Worm (Caenorhabditis elegans) whole organism, L2 larva: ENCODE measurements around the gene spp-3.

Source experiments
- C34F6.9 ChIP-seq: fragments of 150-350 bp; optimal IDR thresholded peaks from 2 replicates; lab custom pipeline; 2014; ENCODE audit warnings: missing biosample characterization, missing genetic modification characterization
- F13H6.1 ChIP-seq: sonication (generic microtip); optimal IDR thresholded peaks from 2 replicates; lab custom pipeline; 2016; ENCODE audit warnings: missing genetic modification characterization, missing compliant biosample characterization
- R02D3.7 ChIP-seq: fragments of 150-350 bp; optimal IDR thresholded peaks from 2 replicates; lab custom pipeline; 2014; ENCODE audit warnings: missing biosample characterization, missing genetic modification characterization
- Y55F3AM.14 ChIP-seq: fragments of 200-800 bp; sonication (Bioruptor generic); optimal IDR thresholded peaks from 2 replicates; lab custom pipeline; 2018; ENCODE audit warnings: mild to moderate bottlenecking, missing genetic modification characterization, missing compliant biosample characterization
- ZK546.5 ChIP-seq: sonication (generic microtip); optimal IDR thresholded peaks from 2 replicates; lab custom pipeline; 2017; ENCODE audit warnings: missing biosample characterization, missing genetic modification characterization
- alr-1 ChIP-seq: fragments of 150-350 bp; optimal IDR thresholded peaks from 2 replicates; lab custom pipeline; 2014; ENCODE audit warnings: missing biosample characterization, missing genetic modification characterization
- aly-2 ChIP-seq: fragments of 150-350 bp; optimal IDR thresholded peaks from 2 replicates; lab custom pipeline; 2014; ENCODE audit warnings: missing biosample characterization, missing genetic modification characterization
- ama-1 ChIP-seq: fragments of 150-350 bp; optimal IDR thresholded peaks from 2 replicates; lab custom pipeline; 2018; ENCODE audit warnings: inconsistent platforms
- blmp-1 ChIP-seq: sonication (generic microtip); optimal IDR thresholded peaks from 2 replicates; lab custom pipeline; 2017; ENCODE audit warnings: missing genetic modification characterization, mild to moderate bottlenecking, missing compliant biosample characterization, antibody characterized with exemption, moderate library complexity; ENCODE audit not compliant: insufficient read depth
- ceh-16 ChIP-seq: fragments of 150-350 bp; optimal IDR thresholded peaks from 2 replicates; lab custom pipeline; 2014; ENCODE audit warnings: missing biosample characterization, missing genetic modification characterization
- ceh-82 ChIP-seq: fragments of 150-350 bp; optimal IDR thresholded peaks from 2 replicates; lab custom pipeline; 2014; ENCODE audit warnings: missing biosample characterization, missing genetic modification characterization
- crh-2 ChIP-seq: sonication (generic microtip); optimal IDR thresholded peaks from 2 replicates; lab custom pipeline; 2017; ENCODE audit warnings: missing biosample characterization, missing genetic modification characterization
- dmd-4 ChIP-seq: sonication (generic microtip); optimal IDR thresholded peaks from 2 replicates; lab custom pipeline; 2017; ENCODE audit warnings: missing biosample characterization, missing genetic modification characterization
- egl-27 ChIP-seq: sonication (generic microtip); optimal IDR thresholded peaks from 3 replicates; lab custom pipeline; 2017; ENCODE audit warnings: missing biosample characterization, missing genetic modification reagents, missing genetic modification characterization
- elt-1 ChIP-seq: fragments of 150-350 bp; optimal IDR thresholded peaks from 2 replicates; lab custom pipeline; 2014; ENCODE audit warnings: missing biosample characterization, missing genetic modification characterization
- elt-3 ChIP-seq: sonication (generic microtip); optimal IDR thresholded peaks from 2 replicates; lab custom pipeline; 2017; ENCODE audit warnings: missing biosample characterization, missing genetic modification characterization
- fos-1 ChIP-seq: fragments of 150-350 bp; optimal IDR thresholded peaks from 2 replicates; lab custom pipeline; 2014; ENCODE audit warnings: missing biosample characterization, missing genetic modification characterization
- gmeb-1 ChIP-seq: fragments of 150-350 bp; optimal IDR thresholded peaks from 2 replicates; lab custom pipeline; 2014; ENCODE audit warnings: missing biosample characterization, missing genetic modification characterization
- lin-11 ChIP-seq: fragments of 150-350 bp; sonication (generic microtip); optimal IDR thresholded peaks from 2 replicates; lab custom pipeline; 2014; ENCODE audit warnings: missing biosample characterization, missing genetic modification characterization, inconsistent platforms, mixed read lengths
- lin-13 ChIP-seq: fragments of 150-350 bp; optimal IDR thresholded peaks from 2 replicates; lab custom pipeline; 2014; ENCODE audit warnings: missing biosample characterization, missing genetic modification reagents, missing genetic modification characterization
- lin-39 ChIP-seq: fragments of 150-350 bp; optimal IDR thresholded peaks from 2 replicates; lab custom pipeline; 2014; ENCODE audit warnings: missing biosample characterization, missing genetic modification reagents, missing genetic modification characterization
- lsy-2 ChIP-seq, 2 experiments: fragments of 150-350 bp in 1 of 2; sonication (generic microtip) in 1 of 2; optimal IDR thresholded peaks; 2 replicates each; lab custom pipeline; 2014 to 2017; ENCODE audit warnings: missing biosample characterization in 2 of 2, missing genetic modification characterization in 2 of 2
- mab-5 ChIP-seq: fragments of 150-350 bp; optimal IDR thresholded peaks from 2 replicates; lab custom pipeline; 2014; ENCODE audit warnings: missing biosample characterization, missing genetic modification characterization
- mbf-1 ChIP-seq: sonication (generic microtip); optimal IDR thresholded peaks from 2 replicates; lab custom pipeline; 2017; ENCODE audit warnings: missing biosample characterization, missing genetic modification characterization
- mdl-1 ChIP-seq, 2 experiments: fragments of 150-350 bp in 1 of 2; sonication (generic microtip) in 1 of 2; optimal IDR thresholded peaks; 2 replicates each; lab custom pipeline; 2017; ENCODE audit warnings: missing biosample characterization in 2 of 2, missing genetic modification characterization in 2 of 2
- nhr-10 ChIP-seq: sonication (generic microtip); optimal IDR thresholded peaks from 2 replicates; lab custom pipeline; 2017; ENCODE audit warnings: missing biosample characterization, missing genetic modification characterization
- nhr-11 ChIP-seq: fragments of 150-350 bp; optimal IDR thresholded peaks from 2 replicates; lab custom pipeline; 2014; ENCODE audit warnings: missing biosample characterization, missing genetic modification characterization
- nhr-12 ChIP-seq: fragments of 150-350 bp; optimal IDR thresholded peaks from 2 replicates; lab custom pipeline; 2014; ENCODE audit warnings: missing biosample characterization, missing genetic modification characterization
- nhr-129 ChIP-seq: fragments of 150-350 bp; optimal IDR thresholded peaks from 2 replicates; lab custom pipeline; 2014; ENCODE audit warnings: missing biosample characterization, missing genetic modification characterization
- nhr-21 ChIP-seq: fragments of 150-350 bp; optimal IDR thresholded peaks from 2 replicates; lab custom pipeline; 2014; ENCODE audit warnings: missing biosample characterization, missing genetic modification characterization
- nhr-23 ChIP-seq: fragments of 150-350 bp; optimal IDR thresholded peaks from 2 replicates; lab custom pipeline; 2014; ENCODE audit warnings: missing biosample characterization, missing genetic modification reagents, missing genetic modification characterization
- nhr-237 ChIP-seq: fragments of 150-350 bp; optimal IDR thresholded peaks from 2 replicates; lab custom pipeline; 2014; ENCODE audit warnings: missing biosample characterization, missing genetic modification characterization
- nhr-25 ChIP-seq: fragments of 150-350 bp; sonication (generic microtip); optimal IDR thresholded peaks from 3 replicates; lab custom pipeline; 2014; ENCODE audit warnings: missing biosample characterization, missing genetic modification characterization
- nhr-6 ChIP-seq: fragments of 150-350 bp; optimal IDR thresholded peaks from 2 replicates; lab custom pipeline; 2014; ENCODE audit warnings: missing biosample characterization, missing genetic modification characterization
- nhr-77 ChIP-seq: fragments of 150-350 bp; optimal IDR thresholded peaks from 2 replicates; lab custom pipeline; 2014; ENCODE audit warnings: missing biosample characterization, missing genetic modification characterization
- peb-1 ChIP-seq: fragments of 150-350 bp; optimal IDR thresholded peaks from 2 replicates; lab custom pipeline; 2014; ENCODE audit warnings: missing biosample characterization, missing genetic modification characterization
- sem-4 ChIP-seq: fragments of 150-350 bp; optimal IDR thresholded peaks from 2 replicates; lab custom pipeline; 2014; ENCODE audit warnings: missing biosample characterization, missing genetic modification reagents, missing genetic modification characterization
- skn-1 ChIP-seq: sonication (generic microtip); optimal IDR thresholded peaks from 2 replicates; lab custom pipeline; 2017; ENCODE audit warnings: missing biosample characterization, missing genetic modification characterization
- sma-3 ChIP-seq: sonication (generic microtip); optimal IDR thresholded peaks from 2 replicates; lab custom pipeline; 2016; ENCODE audit warnings: missing genetic modification reagents, missing genetic modification characterization, missing compliant biosample characterization
- sma-9 ChIP-seq, 2 experiments: fragments of 150-350 bp in 1 of 2; sonication (generic microtip) in 1 of 2; optimal IDR thresholded peaks; 2 replicates each; lab custom pipeline; 2014 to 2016; ENCODE audit warnings: missing genetic modification characterization in 2 of 2, mild to moderate bottlenecking in 1 of 2, missing biosample characterization in 1 of 2, missing compliant biosample characterization in 1 of 2, missing genetic modification reagents in 1 of 2, moderate library complexity in 1 of 2
- snpc-4 ChIP-seq: fragments of 150-350 bp; optimal IDR thresholded peaks from 2 replicates; lab custom pipeline; 2014; ENCODE audit warnings: missing biosample characterization, missing genetic modification characterization
- unc-39 ChIP-seq: fragments of 150-350 bp; optimal IDR thresholded peaks from 2 replicates; lab custom pipeline; 2014; ENCODE audit warnings: missing biosample characterization, missing genetic modification characterization
- unc-55 ChIP-seq: fragments of 150-350 bp; sonication (generic microtip); optimal IDR thresholded peaks from 3 replicates; lab custom pipeline; 2014; ENCODE audit warnings: missing biosample characterization, missing genetic modification reagents, missing genetic modification characterization
- unc-62 ChIP-seq: fragments of 150-350 bp; optimal IDR thresholded peaks from 2 replicates; lab custom pipeline; 2014; ENCODE audit warnings: missing biosample characterization, missing genetic modification reagents, missing genetic modification characterization
- zag-1 ChIP-seq: fragments of 150-350 bp; optimal IDR thresholded peaks from 2 replicates; lab custom pipeline; 2014; ENCODE audit warnings: missing biosample characterization, missing genetic modification characterization
- ztf-1 ChIP-seq: fragments of 200-800 bp; sonication (Bioruptor generic); conservative IDR thresholded peaks from 2 replicates; pipeline ENCODE4 v1.3.6; 2022; ENCODE audit warnings: missing genetic modification characterization, missing compliant biosample characterization
- ztf-11 ChIP-seq: sonication (generic microtip); optimal IDR thresholded peaks from 2 replicates; lab custom pipeline; 2017; ENCODE audit warnings: missing biosample characterization, missing genetic modification characterization
- ztf-4 ChIP-seq: fragments of 150-350 bp; optimal IDR thresholded peaks from 2 replicates; lab custom pipeline; 2014; ENCODE audit warnings: missing biosample characterization, missing genetic modification characterization

spp-3 gene

ce11 chrX:7334302-7334724 is 19.2 kb upstream of the spp-3 start, which contains the start of gene epg-7:
TSS of gene epg-7 (plus strand) at chrX:7334714.
- TF ChIP-seq elt-3 (no peak), nhr-21 (tag; lab: Kevin White, UChicago) (peak; percentile 92), nhr-25 (peak; percentile 96), sma-9 (GFP tag; optimal IDR thresholded peaks at IDR 0.05; lab: Kevin White, UChicago) (peak; percentile 96), sma-9 (tag; optimal IDR thresholded peaks at IDR 0.05; lab: Kevin White, UChicago) (no peak), C34F6.9 (tag; lab: Kevin White, UChicago) (peak; percentile 99), ceh-16 (tag; lab: Kevin White, UChicago) (peak; percentile 76), aly-2 (tag; lab: Kevin White, UChicago) (no peak), dmd-4 (tag; lab: Kevin White, UChicago) (peak; percentile 43), nhr-11 (tag; lab: Kevin White, UChicago) (no peak), zag-1 (tag; lab: Kevin White, UChicago) (peak; percentile 73), blmp-1 (tag; lab: Kevin White, UChicago) (peak; percentile 58), ztf-11 (no peak), nhr-129 (peak; percentile 98), sma-3 (peak; percentile 94), F13H6.1 (tag; lab: Kevin White, UChicago) (peak; percentile 98), sem-4 (tag; lab: Kevin White, UChicago) (peak; percentile 94), R02D3.7 (no peak), mbf-1 (tag; lab: Kevin White, UChicago) (no peak), Y55F3AM.14 (GFP tag; lab: Kevin White, UChicago) (peak; percentile 84), crh-2 (tag; lab: Kevin White, UChicago) (peak; percentile 97), nhr-6 (tag; lab: Kevin White, UChicago) (peak; percentile 87), mab-5 (peak; percentile 93), nhr-12 (tag; lab: Kevin White, UChicago) (no peak), alr-1 (tag; lab: Kevin White, UChicago) (no peak), unc-62 (peak; percentile 70), fos-1 (peak; percentile 96), elt-1 (no peak), nhr-23 (tag; lab: Kevin White, UChicago) (no peak), nhr-77 (tag; lab: Kevin White, UChicago) (peak; percentile 67), ztf-1 (GFP tag; lab: Robert Waterston, UW) (no peak), mdl-1 (tag; optimal IDR thresholded peaks at IDR 0.05; lab: Kevin White, UChicago) (peak; percentile 74 to 95), lin-13 (GFP tag; lab: Kevin White, UChicago) (peak; percentile 93), skn-1 (tag; lab: Kevin White, UChicago) (peak; percentile 77), lin-39 (tag; lab: Kevin White, UChicago) (peak; percentile 48), ama-1 (peak; percentile 77), ztf-4 (tag; lab: Kevin White, UChicago) (peak; percentile 88), ceh-82 (tag; lab: Kevin White, UChicago) (peak; percentile 71), ZK546.5 (tag; lab: Kevin White, UChicago) (no peak), unc-39 (tag; lab: Kevin White, UChicago) (no peak), gmeb-1 (tag; lab: Kevin White, UChicago) (peak; percentile 83), lin-11 (tag; lab: Kevin White, UChicago) (peak; percentile 96), egl-27 (tag; lab: Kevin White, UChicago) (peak; percentile 93), nhr-237 (tag; lab: Kevin White, UChicago) (no peak), lsy-2 (tag; optimal IDR thresholded peaks at IDR 0.05; lab: Kevin White, UChicago) (peak; percentile 79 to 93), snpc-4 (tag; lab: Kevin White, UChicago) (peak; percentile 79), nhr-10 (tag; lab: Kevin White, UChicago) (peak; percentile 71), unc-55 (GFP tag; lab: Kevin White, UChicago) (peak; percentile 97), peb-1 (no peak)
